Worm (Caenorhabditis elegans): Measurements from ENCODE around the gene srd-46.
A peak's percentile ranks its signal among the peaks of the same experiment; 100 is the strongest.

The srd-46 gene

DNA sequence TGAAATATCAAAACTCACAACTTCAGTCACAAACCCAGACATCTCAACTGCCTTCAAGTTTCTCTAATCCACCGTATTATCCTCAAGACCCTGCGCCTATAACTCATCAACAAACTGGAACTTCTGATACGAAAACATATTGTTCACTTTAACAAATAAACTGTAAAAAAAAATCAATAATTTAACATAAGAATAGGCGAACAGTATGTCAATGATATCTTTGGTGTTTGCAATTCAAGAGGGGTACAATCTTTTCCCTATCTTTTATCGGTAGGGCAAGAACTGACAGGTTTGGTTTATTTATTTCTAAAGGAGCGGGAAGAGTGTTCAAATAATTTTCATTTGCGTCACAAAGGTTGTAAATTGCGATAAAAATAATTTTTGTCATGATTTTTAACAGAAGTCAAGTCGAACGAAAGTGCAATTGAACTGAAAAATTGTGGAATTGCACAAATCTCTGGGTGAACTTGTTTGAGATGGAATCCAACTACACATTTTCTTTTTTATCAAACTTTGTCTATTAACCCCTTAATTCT is 31.1 kb downstream of the srd-46 start (continued):
- TF ChIP-seq lir-3 (tag; optimal IDR thresholded peaks at IDR 0.05; ENCODE audit: poor library complexity) (peak; percentile 94), pag-3 (tag; optimal IDR thresholded peaks at IDR 0.05; ENCODE audit: borderline replicate concordance, insufficient read depth) (peak; percentile 76), ama-1 (optimal IDR thresholded peaks at IDR 0.05) (no peak), nhr-28 (tag; optimal IDR thresholded peaks at IDR 0.05) (peak; percentile 64), ceh-88 (GFP tag; IDR thresholded peaks at IDR 0.05) (peak; percentile 94), nhr-11 (tag; optimal IDR thresholded peaks at IDR 0.05) (peak; percentile 100), nhr-90 (tag; optimal IDR thresholded peaks at IDR 0.05; ENCODE audit: poor library complexity) (peak; percentile 99), ztf-11 (tag; optimal IDR thresholded peaks at IDR 0.05) (peak; percentile 49 to 89), fkh-4 (tag; optimal IDR thresholded peaks at IDR 0.05; ENCODE audit: borderline replicate concordance) (peak; percentile 88), lin-35 (GFP tag; optimal IDR thresholded peaks at IDR 0.05) (peak; percentile 56 to 93), lin-15B (tag; optimal IDR thresholded peaks at IDR 0.05) (no peak), nhr-85 (tag) (peak; percentile 98), lin-39 (tag; optimal IDR thresholded peaks at IDR 0.05) (peak; percentile 100), aha-1 (tag; optimal IDR thresholded peaks at IDR 0.05) (peak; percentile 92), efl-3 (GFP tag; optimal IDR thresholded peaks at IDR 0.05) (peak; percentile 67), sptf-1 (tag; optimal IDR thresholded peaks at IDR 0.05) (no peak), zag-1 (tag; optimal IDR thresholded peaks at IDR 0.05) (peak; percentile 84), lsy-2 (tag; optimal IDR thresholded peaks at IDR 0.05) (peak; percentile 96), dpl-1 (GFP tag; optimal IDR thresholded peaks at IDR 0.05) (peak; percentile 55 to 67 (median 65)), pax-3 (tag; optimal IDR thresholded peaks at IDR 0.05) (peak; percentile 93), elt-2 (tag; optimal IDR thresholded peaks at IDR 0.05) (peak; percentile 91), tbx-2 (tag; optimal IDR thresholded peaks at IDR 0.05) (peak; percentile 98), swsn-7 (tag; optimal IDR thresholded peaks at IDR 0.05) (peak; percentile 98), fos-1 (tag; optimal IDR thresholded peaks at IDR 0.05) (peak; percentile 99), fkh-10 (GFP tag; optimal IDR thresholded peaks at IDR 0.05) (peak; percentile 99), snu-23 (GFP tag; optimal IDR thresholded peaks at IDR 0.05) (peak; percentile 99), unc-30 (tag; optimal IDR thresholded peaks at IDR 0.05) (no peak), unc-62 (GFP tag; optimal IDR thresholded peaks at IDR 0.05) (no peak), fkh-8 (tag; optimal IDR thresholded peaks at IDR 0.05) (peak; percentile 94), lin-14 (GFP tag; optimal IDR thresholded peaks at IDR 0.05) (peak; percentile 96), unc-130 (tag; optimal IDR thresholded peaks at IDR 0.05) (no peak), skn-1 (tag; optimal IDR thresholded peaks at IDR 0.05) (peak; percentile 98), alr-1 (tag; optimal IDR thresholded peaks at IDR 0.05; ENCODE audit: borderline replicate concordance) (no peak), nhr-71 (tag; optimal IDR thresholded peaks at IDR 0.05) (peak; percentile 98), nhr-77 (tag; optimal IDR thresholded peaks at IDR 0.05) (peak; percentile 99), hpl-2 (GFP tag; optimal IDR thresholded peaks at IDR 0.05) (peak; percentile 94), dsc-1 (tag; optimal IDR thresholded peaks at IDR 0.05) (peak; percentile 100), nhr-47 (tag; optimal IDR thresholded peaks at IDR 0.05) (peak; percentile 99), zip-4 (GFP tag; optimal IDR thresholded peaks at IDR 0.05) (peak; percentile 94), vab-15 (tag; optimal IDR thresholded peaks at IDR 0.05) (peak; percentile 4), ces-1 (GFP tag; optimal IDR thresholded peaks at IDR 0.05) (peak; percentile 58), efl-1 (optimal IDR thresholded peaks at IDR 0.05) (peak; percentile 80 to 83), efl-1 (GFP tag; optimal IDR thresholded peaks at IDR 0.05 in 1 of 2) (peak; percentile 52 to 96), egl-13 (tag; optimal IDR thresholded peaks at IDR 0.05) (peak; percentile 96), unc-98 (GFP tag; IDR thresholded peaks at IDR 0.05) (peak; percentile 68)
